Worm (Caenorhabditis elegans) whole organism, L2 larva: ENCODE data around the gene M106.2.

ENCODE experiments used
- C34F6.9 ChIP-seq: fragments of 150-350 bp; optimal IDR thresholded peaks from 2 replicates; lab custom pipeline; 2014; ENCODE audit warnings: missing biosample characterization, missing genetic modification characterization
- F13H6.1 ChIP-seq: sonication (generic microtip); optimal IDR thresholded peaks from 2 replicates; lab custom pipeline; 2016; ENCODE audit warnings: missing genetic modification characterization, missing compliant biosample characterization
- Y55F3AM.14 ChIP-seq: fragments of 200-800 bp; sonication (Bioruptor generic); optimal IDR thresholded peaks from 2 replicates; lab custom pipeline; 2018; ENCODE audit warnings: mild to moderate bottlenecking, missing genetic modification characterization, missing compliant biosample characterization
- ZK546.5 ChIP-seq: sonication (generic microtip); optimal IDR thresholded peaks from 2 replicates; lab custom pipeline; 2017; ENCODE audit warnings: missing biosample characterization, missing genetic modification characterization
- alr-1 ChIP-seq: fragments of 150-350 bp; optimal IDR thresholded peaks from 2 replicates; lab custom pipeline; 2014; ENCODE audit warnings: missing biosample characterization, missing genetic modification characterization
- aly-2 ChIP-seq: fragments of 150-350 bp; optimal IDR thresholded peaks from 2 replicates; lab custom pipeline; 2014; ENCODE audit warnings: missing biosample characterization, missing genetic modification characterization
- ama-1 ChIP-seq: fragments of 150-350 bp; optimal IDR thresholded peaks from 2 replicates; lab custom pipeline; 2018; ENCODE audit warnings: inconsistent platforms
- blmp-1 ChIP-seq: sonication (generic microtip); optimal IDR thresholded peaks from 2 replicates; lab custom pipeline; 2017; ENCODE audit warnings: missing genetic modification characterization, mild to moderate bottlenecking, missing compliant biosample characterization, antibody characterized with exemption, moderate library complexity; ENCODE audit not compliant: insufficient read depth
- ceh-16 ChIP-seq: fragments of 150-350 bp; optimal IDR thresholded peaks from 2 replicates; lab custom pipeline; 2014; ENCODE audit warnings: missing biosample characterization, missing genetic modification characterization
- ceh-82 ChIP-seq: fragments of 150-350 bp; optimal IDR thresholded peaks from 2 replicates; lab custom pipeline; 2014; ENCODE audit warnings: missing biosample characterization, missing genetic modification characterization
- crh-2 ChIP-seq: sonication (generic microtip); optimal IDR thresholded peaks from 2 replicates; lab custom pipeline; 2017; ENCODE audit warnings: missing biosample characterization, missing genetic modification characterization
- dmd-4 ChIP-seq: sonication (generic microtip); optimal IDR thresholded peaks from 2 replicates; lab custom pipeline; 2017; ENCODE audit warnings: missing biosample characterization, missing genetic modification characterization
- egl-27 ChIP-seq: sonication (generic microtip); optimal IDR thresholded peaks from 3 replicates; lab custom pipeline; 2017; ENCODE audit warnings: missing biosample characterization, missing genetic modification reagents, missing genetic modification characterization
- elt-1 ChIP-seq: fragments of 150-350 bp; optimal IDR thresholded peaks from 2 replicates; lab custom pipeline; 2014; ENCODE audit warnings: missing biosample characterization, missing genetic modification characterization
- elt-3 ChIP-seq: sonication (generic microtip); optimal IDR thresholded peaks from 2 replicates; lab custom pipeline; 2017; ENCODE audit warnings: missing biosample characterization, missing genetic modification characterization
- fos-1 ChIP-seq: fragments of 150-350 bp; optimal IDR thresholded peaks from 2 replicates; lab custom pipeline; 2014; ENCODE audit warnings: missing biosample characterization, missing genetic modification characterization
- gmeb-1 ChIP-seq: fragments of 150-350 bp; optimal IDR thresholded peaks from 2 replicates; lab custom pipeline; 2014; ENCODE audit warnings: missing biosample characterization, missing genetic modification characterization
- lin-13 ChIP-seq: fragments of 150-350 bp; optimal IDR thresholded peaks from 2 replicates; lab custom pipeline; 2014; ENCODE audit warnings: missing biosample characterization, missing genetic modification reagents, missing genetic modification characterization
- lin-39 ChIP-seq: fragments of 150-350 bp; optimal IDR thresholded peaks from 2 replicates; lab custom pipeline; 2014; ENCODE audit warnings: missing biosample characterization, missing genetic modification reagents, missing genetic modification characterization
- lsy-2 ChIP-seq, 2 experiments: fragments of 150-350 bp in 1 of 2; sonication (generic microtip) in 1 of 2; optimal IDR thresholded peaks; 2 replicates each; lab custom pipeline; 2014 to 2017; ENCODE audit warnings: missing biosample characterization in 2 of 2, missing genetic modification characterization in 2 of 2
- mab-5 ChIP-seq: fragments of 150-350 bp; optimal IDR thresholded peaks from 2 replicates; lab custom pipeline; 2014; ENCODE audit warnings: missing biosample characterization, missing genetic modification characterization
- mbf-1 ChIP-seq: sonication (generic microtip); optimal IDR thresholded peaks from 2 replicates; lab custom pipeline; 2017; ENCODE audit warnings: missing biosample characterization, missing genetic modification characterization
- mdl-1 ChIP-seq, 2 experiments: fragments of 150-350 bp in 1 of 2; sonication (generic microtip) in 1 of 2; optimal IDR thresholded peaks; 2 replicates each; lab custom pipeline; 2017; ENCODE audit warnings: missing biosample characterization in 2 of 2, missing genetic modification characterization in 2 of 2
- nhr-11 ChIP-seq: fragments of 150-350 bp; optimal IDR thresholded peaks from 2 replicates; lab custom pipeline; 2014; ENCODE audit warnings: missing biosample characterization, missing genetic modification characterization
- nhr-129 ChIP-seq: fragments of 150-350 bp; optimal IDR thresholded peaks from 2 replicates; lab custom pipeline; 2014; ENCODE audit warnings: missing biosample characterization, missing genetic modification characterization
- nhr-21 ChIP-seq: fragments of 150-350 bp; optimal IDR thresholded peaks from 2 replicates; lab custom pipeline; 2014; ENCODE audit warnings: missing biosample characterization, missing genetic modification characterization
- nhr-23 ChIP-seq: fragments of 150-350 bp; optimal IDR thresholded peaks from 2 replicates; lab custom pipeline; 2014; ENCODE audit warnings: missing biosample characterization, missing genetic modification reagents, missing genetic modification characterization
- nhr-237 ChIP-seq: fragments of 150-350 bp; optimal IDR thresholded peaks from 2 replicates; lab custom pipeline; 2014; ENCODE audit warnings: missing biosample characterization, missing genetic modification characterization
- nhr-25 ChIP-seq: fragments of 150-350 bp; sonication (generic microtip); optimal IDR thresholded peaks from 3 replicates; lab custom pipeline; 2014; ENCODE audit warnings: missing biosample characterization, missing genetic modification characterization
- nhr-6 ChIP-seq: fragments of 150-350 bp; optimal IDR thresholded peaks from 2 replicates; lab custom pipeline; 2014; ENCODE audit warnings: missing biosample characterization, missing genetic modification characterization
- nhr-77 ChIP-seq: fragments of 150-350 bp; optimal IDR thresholded peaks from 2 replicates; lab custom pipeline; 2014; ENCODE audit warnings: missing biosample characterization, missing genetic modification characterization
- peb-1 ChIP-seq: fragments of 150-350 bp; optimal IDR thresholded peaks from 2 replicates; lab custom pipeline; 2014; ENCODE audit warnings: missing biosample characterization, missing genetic modification characterization
- sem-4 ChIP-seq: fragments of 150-350 bp; optimal IDR thresholded peaks from 2 replicates; lab custom pipeline; 2014; ENCODE audit warnings: missing biosample characterization, missing genetic modification reagents, missing genetic modification characterization
- skn-1 ChIP-seq: sonication (generic microtip); optimal IDR thresholded peaks from 2 replicates; lab custom pipeline; 2017; ENCODE audit warnings: missing biosample characterization, missing genetic modification characterization
- sma-3 ChIP-seq: sonication (generic microtip); optimal IDR thresholded peaks from 2 replicates; lab custom pipeline; 2016; ENCODE audit warnings: missing genetic modification reagents, missing genetic modification characterization, missing compliant biosample characterization
- sma-9 ChIP-seq, 2 experiments: fragments of 150-350 bp in 1 of 2; sonication (generic microtip) in 1 of 2; optimal IDR thresholded peaks; 2 replicates each; lab custom pipeline; 2014 to 2016; ENCODE audit warnings: missing genetic modification characterization in 2 of 2, mild to moderate bottlenecking in 1 of 2, missing biosample characterization in 1 of 2, missing compliant biosample characterization in 1 of 2, missing genetic modification reagents in 1 of 2, moderate library complexity in 1 of 2
- snpc-4 ChIP-seq: fragments of 150-350 bp; optimal IDR thresholded peaks from 2 replicates; lab custom pipeline; 2014; ENCODE audit warnings: missing biosample characterization, missing genetic modification characterization
- unc-55 ChIP-seq: fragments of 150-350 bp; sonication (generic microtip); optimal IDR thresholded peaks from 3 replicates; lab custom pipeline; 2014; ENCODE audit warnings: missing biosample characterization, missing genetic modification reagents, missing genetic modification characterization
- zag-1 ChIP-seq: fragments of 150-350 bp; optimal IDR thresholded peaks from 2 replicates; lab custom pipeline; 2014; ENCODE audit warnings: missing biosample characterization, missing genetic modification characterization
- ztf-1 ChIP-seq: fragments of 200-800 bp; sonication (Bioruptor generic); conservative IDR thresholded peaks from 2 replicates; pipeline ENCODE4 v1.3.6; 2022; ENCODE audit warnings: missing genetic modification characterization, missing compliant biosample characterization
- ztf-11 ChIP-seq: sonication (generic microtip); optimal IDR thresholded peaks from 2 replicates; lab custom pipeline; 2017; ENCODE audit warnings: missing biosample characterization, missing genetic modification characterization
- ztf-4 ChIP-seq: fragments of 150-350 bp; optimal IDR thresholded peaks from 2 replicates; lab custom pipeline; 2014; ENCODE audit warnings: missing biosample characterization, missing genetic modification characterization

Gene M106.2

ce11 chrII:10861723-10862486 is 12.1 kb upstream of the M106.2 start:
- peak; percentile 40 for TF ChIP-seq sma-3 (GFP tag; lab: Kevin White, UChicago)
- peak; percentile 52 for TF ChIP-seq nhr-25 (tag; lab: Kevin White, UChicago)
- peak; percentile 77 for TF ChIP-seq crh-2 (tag; lab: Kevin White, UChicago)
- TF ChIP-seq peb-1 (tag; lab: Kevin White, UChicago): no peak
- no peak for TF ChIP-seq egl-27 (tag; lab: Kevin White, UChicago)
- no peak for TF ChIP-seq snpc-4 (tag; lab: Kevin White, UChicago)
- no peak for TF ChIP-seq ceh-82 (tag; lab: Kevin White, UChicago)
- peak in 1 of 2 experiments; percentile 2 for TF ChIP-seq lsy-2 (tag; optimal IDR thresholded peaks at IDR 0.05; lab: Kevin White, UChicago)
- peak; percentile 28 for TF ChIP-seq nhr-21 (tag; lab: Kevin White, UChicago)
- TF ChIP-seq fos-1 (tag; lab: Kevin White, UChicago): peak; percentile 28
- peak; percentile 87 for TF ChIP-seq sma-9 (GFP tag; optimal IDR thresholded peaks at IDR 0.05; lab: Kevin White, UChicago)
- TF ChIP-seq sma-9 (tag; optimal IDR thresholded peaks at IDR 0.05; lab: Kevin White, UChicago): no peak
- no peak for TF ChIP-seq lin-13 (GFP tag; lab: Kevin White, UChicago)
- TF ChIP-seq sem-4: peak; percentile 2

- no peak for TF ChIP-seq ztf-11
- no peak for TF ChIP-seq nhr-129
- TF ChIP-seq nhr-77 (tag; lab: Kevin White, UChicago): no peak
- no peak for TF ChIP-seq sma-9 (GFP tag; optimal IDR thresholded peaks at IDR 0.05; lab: Kevin White, UChicago)
- TF ChIP-seq sma-9 (tag; optimal IDR thresholded peaks at IDR 0.05; lab: Kevin White, UChicago): no peak
- no peak for TF ChIP-seq elt-1 (tag; lab: Kevin White, UChicago)
- no peak for TF ChIP-seq ztf-1 (GFP tag; lab: Robert Waterston, UW)
- no peak for TF ChIP-seq sem-4
- no peak for TF ChIP-seq zag-1
- TF ChIP-seq skn-1 (tag; lab: Kevin White, UChicago): no peak
- TF ChIP-seq mab-5 (tag; lab: Kevin White, UChicago): no peak
- TF ChIP-seq ceh-82 (tag; lab: Kevin White, UChicago): no peak
- no peak for TF ChIP-seq sma-3 (GFP tag; lab: Kevin White, UChicago)
- no peak for TF ChIP-seq lin-39 (tag; lab: Kevin White, UChicago)
- no peak for TF ChIP-seq elt-3 (tag; lab: Kevin White, UChicago)
- TF ChIP-seq nhr-21 (tag; lab: Kevin White, UChicago): no peak
- TF ChIP-seq nhr-11 (tag; lab: Kevin White, UChicago): no peak
- no peak for TF ChIP-seq gmeb-1 (tag; lab: Kevin White, UChicago)
Observed at ce11 chrII:10861305-10861704, 11.5 kb upstream of the M106.2 start.

ce11 chrII:10860840-10861239 is 11.0 kb upstream of the M106.2 start, which contains the start of gene M106.3:
M106.3 (minus strand) TSS chrII:10860909.
- no peak for TF ChIP-seq mbf-1
- TF ChIP-seq dmd-4 (tag; lab: Kevin White, UChicago): no peak
- no peak for TF ChIP-seq ZK546.5 (tag; lab: Kevin White, UChicago)
- no peak for TF ChIP-seq Y55F3AM.14 (GFP tag; lab: Kevin White, UChicago)
- TF ChIP-seq nhr-6: no peak
- TF ChIP-seq unc-55 (GFP tag; lab: Kevin White, UChicago): no peak
- no peak for TF ChIP-seq skn-1 (tag; lab: Kevin White, UChicago)
- TF ChIP-seq sma-9 (GFP tag; optimal IDR thresholded peaks at IDR 0.05; lab: Kevin White, UChicago): peak; percentile 39
- TF ChIP-seq sma-9 (tag; optimal IDR thresholded peaks at IDR 0.05; lab: Kevin White, UChicago): no peak
- no peak for TF ChIP-seq nhr-129
- TF ChIP-seq nhr-21 (tag; lab: Kevin White, UChicago): no peak
- no peak for TF ChIP-seq nhr-77 (tag; lab: Kevin White, UChicago)
- no peak for TF ChIP-seq egl-27 (tag; lab: Kevin White, UChicago)
- no peak for TF ChIP-seq ama-1 (lab: Kevin White, UChicago)
- no peak for TF ChIP-seq ceh-16 (tag; lab: Kevin White, UChicago)
- TF ChIP-seq alr-1: no peak
- TF ChIP-seq gmeb-1 (tag; lab: Kevin White, UChicago): peak; percentile 21
- no peak for TF ChIP-seq lsy-2 (tag; optimal IDR thresholded peaks at IDR 0.05; lab: Kevin White, UChicago)
- peak; percentile 52 for TF ChIP-seq crh-2 (tag; lab: Kevin White, UChicago)
- TF ChIP-seq ceh-82 (tag; lab: Kevin White, UChicago): no peak
- TF ChIP-seq mdl-1 (tag; optimal IDR thresholded peaks at IDR 0.05; lab: Kevin White, UChicago): no peak
- no peak for TF ChIP-seq sem-4
- no peak for TF ChIP-seq blmp-1 (tag; lab: Kevin White, UChicago)
- no peak for TF ChIP-seq ztf-1 (GFP tag; lab: Robert Waterston, UW)
- no peak for TF ChIP-seq C34F6.9
- no peak for TF ChIP-seq ztf-11
- TF ChIP-seq F13H6.1 (tag; lab: Kevin White, UChicago): no peak
- no peak for TF ChIP-seq aly-2 (tag; lab: Kevin White, UChicago)
- TF ChIP-seq fos-1 (tag; lab: Kevin White, UChicago): peak; percentile 62
- no peak for TF ChIP-seq elt-1 (tag; lab: Kevin White, UChicago)
- no peak for TF ChIP-seq peb-1 (tag; lab: Kevin White, UChicago)
- no peak for TF ChIP-seq nhr-237 (tag; lab: Kevin White, UChicago)
- TF ChIP-seq nhr-23 (tag; lab: Kevin White, UChicago): no peak
- TF ChIP-seq ztf-4 (tag; lab: Kevin White, UChicago): no peak
